Worm (Caenorhabditis elegans) whole organism, L3 larva: ENCODE results near the gene vrk-1.
A peak's percentile ranks its signal among the peaks of the same experiment; 100 is the strongest.

Experiments
- R02D3.7 ChIP-seq: fragments of 150-350 bp; optimal IDR thresholded peaks from 2 replicates; lab custom pipeline; 2014; ENCODE audit warnings: missing biosample characterization, missing genetic modification characterization
- elt-3 ChIP-seq, 3 experiments: fragments of 150-350 bp in 1 of 3; sonication (generic microtip) in 2 of 3; optimal IDR thresholded peaks; 2 replicates in 2 of 3; 4 replicates in 1 of 3; lab custom pipeline; 2014 to 2017; ENCODE audit warnings: missing biosample characterization in 3 of 3, missing genetic modification characterization in 3 of 3
- fos-1 ChIP-seq: fragments of 150-350 bp; optimal IDR thresholded peaks from 2 replicates; lab custom pipeline; 2014; ENCODE audit warnings: missing biosample characterization, missing genetic modification characterization
- nhr-23 ChIP-seq: fragments of 150-350 bp; optimal IDR thresholded peaks from 2 replicates; lab custom pipeline; 2014; ENCODE audit warnings: missing biosample characterization, missing genetic modification reagents, missing genetic modification characterization
- pha-4 ChIP-seq: fragments of 150-350 bp; optimal IDR thresholded peaks from 2 replicates; lab custom pipeline; 2014; ENCODE audit warnings: missing biosample characterization, missing genetic modification reagents, missing genetic modification characterization

- no peak for TF ChIP-seq pha-4 (tag; lab: Kevin White, UChicago)
- TF ChIP-seq fos-1 (tag; lab: Kevin White, UChicago), result no peak
- TF ChIP-seq R02D3.7 (tag; lab: Kevin White, UChicago), result no peak
- TF ChIP-seq nhr-23 (tag; lab: Kevin White, UChicago), result peak; percentile 19
- no peak for TF ChIP-seq elt-3 (tag; optimal IDR thresholded peaks at IDR 0.05; lab: Kevin White, UChicago)
Measured at ce11 chrII:5880677-5881076, 41.1 kb upstream of the vrk-1 start.
